Fruit fly (Drosophila melanogaster): ENCODE data around the gene CG8260.

Gene CG8260

DNA sequence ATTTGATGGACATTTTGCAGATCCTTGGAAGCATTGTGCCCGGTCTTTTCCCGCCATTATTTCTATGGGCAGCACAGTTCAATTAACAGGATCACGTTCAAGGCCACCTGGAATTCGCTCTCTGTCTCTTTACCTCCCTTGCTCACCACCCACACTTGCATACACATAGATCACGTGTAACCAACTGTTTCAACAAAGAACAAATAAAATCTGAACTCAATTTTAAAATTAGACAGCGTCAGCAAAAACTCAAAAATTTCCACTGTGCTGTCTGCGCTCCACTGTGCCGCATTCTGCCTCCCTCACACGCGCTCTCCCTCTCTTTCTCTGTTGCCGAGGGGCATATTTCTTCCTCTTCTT lies 46.5 kb upstream of the CG8260 start (continued):
- TF ChIP-seq lbe (GFP tag; optimal IDR thresholded peaks at IDR 0.05) (no peak), Nf-YB (GFP tag; optimal IDR thresholded peaks at IDR 0.05) (no peak), CG6813 (GFP tag; optimal IDR thresholded peaks at IDR 0.05) (peak; percentile 1), CG12104 (GFP tag; optimal IDR thresholded peaks at IDR 0.05) (no peak), CG34422 (GFP tag; IDR thresholded peaks at IDR 0.05) (peak; percentile 42; the same call in 1 of the 3 replicates), Ada2b (GFP tag; IDR thresholded peaks at IDR 0.05) (no peak), grau (tag; optimal IDR thresholded peaks at IDR 0.05) (peak; percentile 14), CG15269 (tag; optimal IDR thresholded peaks at IDR 0.05) (peak; percentile 35), dysf (GFP tag; IDR thresholded peaks at IDR 0.05) (0 out of 3 replicates have a peak, but pooled peaks have one; percentile 10), E2f1 (GFP tag; IDR thresholded peaks at IDR 0.05) (peak; percentile 33; the same call in 1 of the 2 replicates), Med (GFP tag) (peak; percentile 80), CG10321 (GFP tag; IDR thresholded peaks at IDR 0.05) (peak; percentile 44), CG11696 (GFP tag; IDR thresholded peaks at IDR 0.05) (0 out of 2 replicates have a peak, but pooled peaks have one; percentile 32), CG15601 (tag; optimal IDR thresholded peaks at IDR 0.05) (peak; percentile 56), CG5180 (GFP tag; optimal IDR thresholded peaks at IDR 0.05) (no peak), CG9727 (GFP tag; optimal IDR thresholded peaks at IDR 0.05) (peak; percentile 19), CG5953 (GFP tag; IDR thresholded peaks at IDR 0.05) (no peak), Ets97D (GFP tag; optimal IDR thresholded peaks at IDR 0.05) (no peak), lab (GFP tag; optimal IDR thresholded peaks at IDR 0.05) (no peak), CG13775 (GFP tag; optimal IDR thresholded peaks at IDR 0.05) (no peak), crol (GFP tag; IDR thresholded peaks at IDR 0.05) (peak; percentile 8; the same call in 1 of the 2 replicates), Rx (GFP tag; IDR thresholded peaks at IDR 0.05) (no peak), CG32532 (GFP tag; IDR thresholded peaks at IDR 0.05) (peak; percentile 34; the same call in 1 of the 2 replicates), CG2199 (GFP tag; IDR thresholded peaks at IDR 0.05) (0 out of 3 replicates have a peak, but pooled peaks have one; percentile 12), CG7745 (tag; optimal IDR thresholded peaks at IDR 0.05) (no peak), danr (GFP tag; IDR thresholded peaks at IDR 0.05) (no peak), CG12769 (tag; optimal IDR thresholded peaks at IDR 0.05) (peak; percentile 38), sens (GFP tag) (peak; percentile 68), lov (optimal IDR thresholded peaks at IDR 0.05) (no peak), lov (GFP tag; IDR thresholded peaks at IDR 0.05) (no peak), abd-A (tag; optimal IDR thresholded peaks at IDR 0.05) (no peak), CG14441 (GFP tag; IDR thresholded peaks at IDR 0.05) (peak; percentile 39; the same call in 1 of the 2 replicates), CG14860 (GFP tag; IDR thresholded peaks at IDR 0.05; ENCODE audit: partially characterized antibody) (no peak), sob (GFP tag; IDR thresholded peaks at IDR 0.05) (0 out of 2 replicates have a peak, but pooled peaks have one; percentile 31), CG2116 (GFP tag; optimal IDR thresholded peaks at IDR 0.05) (no peak), sr (GFP tag; IDR thresholded peaks at IDR 0.05) (0 out of 3 replicates have a peak, but pooled peaks have one; percentile 38), CG10274 (GFP tag; optimal IDR thresholded peaks at IDR 0.05) (peak; percentile 12), CG12071 (GFP tag; optimal IDR thresholded peaks at IDR 0.05) (peak; percentile 15), D19A (tag; optimal IDR thresholded peaks at IDR 0.05) (no peak), Rfx (GFP tag; IDR thresholded peaks at IDR 0.05) (peak; percentile 64), Bteb2 (GFP tag; optimal IDR thresholded peaks at IDR 0.05) (no peak), kah (GFP tag; optimal IDR thresholded peaks at IDR 0.05) (peak; percentile 72), C15 (GFP tag; IDR thresholded peaks at IDR 0.05) (no peak), fd64A (GFP tag; optimal IDR thresholded peaks at IDR 0.05) (no peak), chinmo (GFP tag; IDR thresholded peaks at IDR 0.05; ENCODE audit: partially characterized antibody) (0 out of 4 replicates have a peak, but pooled peaks have one; percentile 8), sug (tag; optimal IDR thresholded peaks at IDR 0.05) (no peak), CG30431 (GFP tag; optimal IDR thresholded peaks at IDR 0.05) (no peak), CG9609 (GFP tag; optimal IDR thresholded peaks at IDR 0.05) (peak; percentile 4), HmgD (GFP tag; optimal IDR thresholded peaks at IDR 0.05) (no peak), ara (GFP tag; IDR thresholded peaks at IDR 0.05) (0 out of 2 replicates have a peak, but pooled peaks have one; percentile 22), CG10979 (tag; optimal IDR thresholded peaks at IDR 0.05) (peak; percentile 1)
